Worm (Caenorhabditis elegans) whole organism, midembryonic: ENCODE measurements around the gene srz-16.

Source experiments
- T22C8.4 ChIP-seq: fragments of 200-800 bp; sonication (Bioruptor generic); IDR thresholded peaks from 2 replicates; pipeline ENCODE4 v1.3.6; 2022; ENCODE audit warnings: missing genetic modification characterization, missing compliant biosample characterization
- flt-1 ChIP-seq: fragments of 200-800 bp; sonication (Bioruptor generic); IDR thresholded peaks from 2 replicates; pipeline ENCODE4 v1.3.6; 2022; ENCODE audit warnings: missing genetic modification characterization, missing compliant biosample characterization
- med-1 ChIP-seq: sonication (generic microtip); optimal IDR thresholded peaks from 2 replicates; lab custom pipeline; 2017; ENCODE audit warnings: missing genetic modification characterization, mild to moderate bottlenecking, missing compliant biosample characterization, antibody characterized with exemption, missing genetic modification reagents; ENCODE audit not compliant: insufficient read depth
- ref-1 ChIP-seq: fragments of 200-800 bp; sonication (Bioruptor generic); conservative IDR thresholded peaks from 2 replicates; pipeline ENCODE4 v1.3.6; 2022; ENCODE audit warnings: missing genetic modification reagents, missing genetic modification characterization, missing compliant biosample characterization
- tab-1 ChIP-seq: fragments of 200-800 bp; sonication (Bioruptor generic); IDR thresholded peaks from 2 replicates; pipeline ENCODE4 v1.3.6; 2022; ENCODE audit warnings: missing genetic modification characterization, missing compliant biosample characterization
- ztf-29 ChIP-seq: fragments of 200-800 bp; sonication (Bioruptor generic); IDR thresholded peaks from 2 replicates; pipeline ENCODE4 v1.3.6; 2022; ENCODE audit warnings: missing genetic modification reagents, missing genetic modification characterization, missing compliant biosample characterization

DNA sequence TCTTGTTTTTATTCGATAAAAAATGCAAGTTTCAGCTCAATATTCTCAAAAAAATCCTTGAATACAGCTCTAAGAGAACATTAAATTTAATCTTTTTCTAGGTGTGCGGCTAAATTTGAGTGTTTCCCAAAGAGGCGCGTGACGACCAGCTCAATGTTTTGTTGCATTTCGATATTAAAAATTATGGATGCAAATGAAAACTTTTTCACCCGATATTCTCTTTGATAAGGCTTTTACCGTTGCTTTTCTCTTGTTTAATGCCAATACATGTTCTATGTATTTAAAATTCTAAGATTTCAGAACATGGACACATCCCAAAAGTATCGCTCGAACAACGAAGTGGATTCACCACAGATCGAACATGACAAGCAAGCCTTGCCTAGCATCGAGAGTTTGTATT lies 28.3 kb downstream of the srz-16 start, which contains the start of gene F19B2.6:
- TF ChIP-seq flt-1 (no peak), med-1 (GFP tag; lab: Kevin White, UChicago) (no peak), T22C8.4 (no peak), tab-1 (GFP tag; lab: Robert Waterston, UW) (no peak), ztf-29 (no peak), ref-1 (no peak)
